Worm (Caenorhabditis elegans): Measurements from ENCODE around the gene F38A1.11.

DNA sequence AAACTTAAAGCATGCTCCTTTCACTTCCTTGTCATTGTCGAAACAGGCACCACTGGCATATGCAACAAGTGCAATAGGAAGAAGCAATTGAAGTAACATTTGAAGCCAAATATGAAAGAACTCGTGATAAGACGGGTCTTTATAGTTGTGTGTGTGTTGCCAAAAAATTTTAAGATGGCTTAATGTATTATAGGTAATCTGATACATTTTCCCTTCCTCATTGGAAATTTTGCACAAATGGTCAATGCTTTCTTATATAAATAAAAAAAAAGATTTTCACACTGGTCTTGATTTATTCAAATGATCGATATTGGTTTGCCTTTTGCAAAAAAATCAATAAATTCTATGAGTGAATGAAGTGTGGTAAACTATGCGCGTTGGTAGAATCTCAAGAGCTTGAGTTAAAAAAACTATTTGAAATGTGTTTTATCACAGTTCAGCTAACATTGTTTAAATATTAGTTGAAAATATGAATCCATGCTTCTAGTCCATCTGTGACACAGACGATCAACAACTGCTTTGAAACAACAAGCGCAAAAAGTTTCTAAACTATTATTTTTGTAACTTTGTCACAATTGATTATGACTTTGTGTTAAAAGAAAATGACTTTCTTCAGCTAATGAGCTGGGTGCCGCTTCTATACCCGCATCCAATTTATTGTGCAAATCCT lies 4.2 kb downstream of the F38A1.11 start, which contains the start of the genes clec-166 and F38A1.6:
- TF ChIP-seq pes-1 (GFP tag; IDR thresholded peaks at IDR 0.05) = no peak
- TF ChIP-seq ceh-13 (GFP tag; optimal IDR thresholded peaks at IDR 0.05) = no peak
- no peak for TF ChIP-seq sea-1 (GFP tag; conservative IDR thresholded peaks at IDR 0.05)
- TF ChIP-seq tbx-37 (GFP tag; conservative IDR thresholded peaks at IDR 0.05) = no peak
- TF ChIP-seq ama-1 (optimal IDR thresholded peaks at IDR 0.05) = no peak
- no peak for TF ChIP-seq ets-7 (tag; optimal IDR thresholded peaks at IDR 0.05)
- TF ChIP-seq flt-1 (GFP tag; IDR thresholded peaks at IDR 0.05) = no peak
- TF ChIP-seq aly-1 (tag; optimal IDR thresholded peaks at IDR 0.05) = no peak

Measured in whole organism, early embryonic.